Fruit fly (Drosophila melanogaster) whole organism, wandering third instar larva: Measurements from ENCODE around the gene tal-AA.

ENCODE experiments used
- CG32264 ChIP-seq: fragments of 200-800 bp; sonication (Bioruptor generic); optimal IDR thresholded peaks from 2 replicates; lab custom pipeline; 2016; ENCODE audit warnings: missing biosample characterization, missing genetic modification characterization
- Dfd ChIP-seq: fragments of >200 bp; optimal IDR thresholded peaks from 2 replicates; lab custom pipeline; 2017; ENCODE audit warnings: missing biosample characterization, missing genetic modification characterization
- Dif ChIP-seq: fragments of 200-275, 200-300 bp; sonication (Bioruptor generic); optimal IDR thresholded peaks from 2 replicates; lab custom pipeline; 2018; ENCODE audit warnings: missing biosample characterization, missing genetic modification characterization; ENCODE audit not compliant: partially characterized antibody
- GATAd ChIP-seq: sonication (Bioruptor generic); optimal IDR thresholded peaks from 2 replicates; lab custom pipeline; 2016; ENCODE audit warnings: missing biosample characterization, missing genetic modification characterization
- Hr78 ChIP-seq: fragments of >200 bp; optimal IDR thresholded peaks from 2 replicates; lab custom pipeline; 2017; ENCODE audit warnings: missing biosample characterization, missing genetic modification characterization
- Hr83 ChIP-seq: fragments of 200-300 bp; sonication (Bioruptor generic); optimal IDR thresholded peaks from 2 replicates; lab custom pipeline; 2016; ENCODE audit warnings: missing biosample characterization, mild to moderate bottlenecking, missing genetic modification characterization, moderate library complexity; ENCODE audit not compliant: poor library complexity, severe bottlenecking
- Myc ChIP-seq: fragments of >200 bp; optimal IDR thresholded peaks from 2 replicates; lab custom pipeline; 2017
- Sp1 ChIP-seq: fragments of 200-800 bp; sonication (Bioruptor generic); optimal IDR thresholded peaks from 3 replicates; lab custom pipeline; 2019; ENCODE audit warnings: missing biosample characterization, mild to moderate bottlenecking, missing genetic modification characterization, moderate library complexity
- dmrt93B ChIP-seq: fragments of 200-800 bp; sonication (Bioruptor generic); optimal IDR thresholded peaks from 2 replicates; lab custom pipeline; 2018; ENCODE audit warnings: missing biosample characterization, mild to moderate bottlenecking, missing genetic modification characterization
- fru ChIP-seq: fragments of 200-800 bp; sonication (Bioruptor generic); optimal IDR thresholded peaks from 3 replicates; lab custom pipeline; 2016; ENCODE audit warnings: missing biosample characterization, mild to moderate bottlenecking, missing genetic modification characterization
- lola ChIP-seq: fragments of >200 bp; optimal IDR thresholded peaks from 2 replicates; lab custom pipeline; 2017; ENCODE audit warnings: missing biosample characterization, missing genetic modification characterization
- rgr ChIP-seq: fragments of 200-800 bp; sonication (Bioruptor generic); optimal IDR thresholded peaks from 3 replicates; lab custom pipeline; 2016; ENCODE audit warnings: missing biosample characterization, mild to moderate bottlenecking, missing genetic modification characterization
- sage ChIP-seq: fragments of 200-800 bp; sonication (Bioruptor generic); optimal IDR thresholded peaks from 2 replicates; lab custom pipeline; 2016; ENCODE audit warnings: missing biosample characterization, mild to moderate bottlenecking, missing genetic modification characterization
- usp ChIP-seq: fragments of >200 bp; optimal IDR thresholded peaks from 2 replicates; lab custom pipeline; 2017; ENCODE audit warnings: missing biosample characterization, missing genetic modification characterization

- TF ChIP-seq GATAd (GFP tag; lab: Kevin White, UChicago) (no peak), Dif (GFP tag; lab: Kevin White, UChicago) (no peak), Myc (no peak), lola (GFP tag; lab: Kevin White, UChicago) (no peak), fru (GFP tag; lab: Kevin White, UChicago) (no peak), CG32264 (no peak), sage (GFP tag; lab: Kevin White, UChicago) (no peak), usp (no peak), rgr (no peak), dmrt93B (GFP tag; lab: Kevin White, UChicago) (no peak), Sp1 (GFP tag; lab: Kevin White, UChicago) (no peak), Hr78 (GFP tag; lab: Kevin White, UChicago) (no peak), Hr83 (GFP tag; lab: Kevin White, UChicago) (no peak), Dfd (GFP tag; lab: Kevin White, UChicago) (no peak)
Observed at dm6 chr3R:13834551-13834950, 21.6 kb downstream of the tal-AA start.
